Worm (Caenorhabditis elegans): ENCODE results near the gene C29F7.1.

DNA sequence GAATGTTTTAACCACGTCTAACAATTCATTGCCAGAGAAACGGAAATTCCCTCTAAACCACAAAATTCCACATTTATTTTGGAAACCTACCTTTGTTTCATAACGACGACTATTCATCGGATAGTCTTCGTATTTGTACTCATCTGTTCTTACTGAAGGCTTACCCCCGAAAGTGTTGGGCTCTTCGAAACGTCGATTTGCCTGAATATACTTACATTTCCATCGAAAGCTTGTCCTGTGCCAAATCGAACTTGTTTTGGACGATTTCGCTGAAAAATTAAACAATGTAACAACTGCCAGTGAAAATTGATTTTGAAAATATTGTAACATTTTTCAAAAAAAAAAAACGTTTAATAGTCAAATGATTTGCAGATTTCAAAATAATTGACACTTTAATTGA lies 52.8 kb downstream of the C29F7.1 start, which contains the start of gene F02D10.3:
- TF ChIP-seq ztf-29 (GFP tag; IDR thresholded peaks at IDR 0.05) (no peak), flt-1 (GFP tag; IDR thresholded peaks at IDR 0.05) (no peak)
